Worm (Caenorhabditis elegans) whole organism, young adult: ENCODE results near the gene T10D4.1.

Experiments
- B0261.1 ChIP-seq: sonication (generic microtip); optimal IDR thresholded peaks from 2 replicates; lab custom pipeline; 2016; ENCODE audit warnings: mild to moderate bottlenecking, missing genetic modification characterization, moderate library complexity, missing compliant biosample characterization
- B0336.3 ChIP-seq: fragments of 200-800 bp; sonication (Bioruptor generic); IDR thresholded peaks from 2 replicates; pipeline ENCODE4 v1.3.6; 2022; ENCODE audit warnings: missing genetic modification characterization, missing compliant biosample characterization
- D2030.7 ChIP-seq: fragments of 200-800 bp; sonication (Bioruptor generic); IDR thresholded peaks from 2 replicates; pipeline ENCODE4 v1.3.6; 2022; ENCODE audit warnings: missing genetic modification reagents, missing genetic modification characterization, missing compliant biosample characterization
- F22D6.2 ChIP-seq: sonication (generic microtip); optimal IDR thresholded peaks from 2 replicates; lab custom pipeline; 2016; ENCODE audit warnings: mild to moderate bottlenecking, missing genetic modification characterization, missing compliant biosample characterization
- F23B12.7 ChIP-seq: sonication (generic microtip); optimal IDR thresholded peaks from 2 replicates; lab custom pipeline; 2017; ENCODE audit warnings: missing genetic modification characterization, mild to moderate bottlenecking, missing compliant biosample characterization, antibody characterized with exemption, moderate library complexity; ENCODE audit not compliant: insufficient read depth
- F37B4.10 ChIP-seq: fragments of 200-800 bp; sonication (Bioruptor generic); IDR thresholded peaks from 2 replicates; pipeline ENCODE4 v1.3.6; 2022; ENCODE audit warnings: missing genetic modification characterization, missing compliant biosample characterization
- F49E8.2 ChIP-seq: sonication (generic microtip); optimal IDR thresholded peaks from 3 replicates; lab custom pipeline; 2017; ENCODE audit warnings: missing genetic modification characterization, mild to moderate bottlenecking, missing compliant biosample characterization, antibody characterized with exemption, moderate library complexity; ENCODE audit not compliant: insufficient read depth
- F55B11.4 ChIP-seq: sonication (generic microtip); optimal IDR thresholded peaks from 2 replicates; lab custom pipeline; 2016; ENCODE audit warnings: missing compliant biosample characterization, missing genetic modification characterization, borderline replicate concordance; ENCODE audit not compliant: insufficient read depth
- F57A8.1 ChIP-seq: fragments of 200-800 bp; sonication (Bioruptor generic); optimal IDR thresholded peaks from 2 replicates; lab custom pipeline; 2018; ENCODE audit warnings: mild to moderate bottlenecking, missing genetic modification characterization, moderate library complexity, missing compliant biosample characterization
- F57C9.4 ChIP-seq: sonication (generic microtip); optimal IDR thresholded peaks from 2 replicates; lab custom pipeline; 2017; ENCODE audit warnings: mild to moderate bottlenecking, missing genetic modification characterization, missing compliant biosample characterization
- Y67H2A.10 ChIP-seq: fragments of 200-800 bp; sonication (Bioruptor generic); conservative IDR thresholded peaks from 2 replicates; pipeline ENCODE4 v1.3.6; 2022; ENCODE audit warnings: missing genetic modification reagents, missing genetic modification characterization, missing compliant biosample characterization
- Y79H2A.3 ChIP-seq: fragments of 200-800 bp; sonication (Bioruptor generic); conservative IDR thresholded peaks from 2 replicates; pipeline ENCODE4 v1.3.6; 2022; ENCODE audit warnings: missing genetic modification reagents, missing genetic modification characterization, missing compliant biosample characterization
- ZK185.1 ChIP-seq: sonication (generic microtip); optimal IDR thresholded peaks from 2 replicates; lab custom pipeline; 2016; ENCODE audit warnings: mild to moderate bottlenecking, missing genetic modification characterization, missing compliant biosample characterization; ENCODE audit not compliant: poor library complexity, severe bottlenecking
- ama-1 ChIP-seq, 3 experiments: fragments of 150-350 bp in 1 of 3; sonication (generic microtip) in 2 of 3; optimal IDR thresholded peaks; 2 replicates each; lab custom pipeline; 2014 to 2018; ENCODE audit warnings: missing biosample characterization in 2 of 3, missing genetic modification characterization in 2 of 3, missing genetic modification reagents in 2 of 3
- atf-7 ChIP-seq: sonication (generic microtip); optimal IDR thresholded peaks from 2 replicates; lab custom pipeline; 2017; ENCODE audit warnings: mild to moderate bottlenecking, missing genetic modification characterization, missing compliant biosample characterization
- attf-5 ChIP-seq: fragments of 200-800 bp; sonication (Bioruptor generic); optimal IDR thresholded peaks from 2 replicates; lab custom pipeline; 2018; ENCODE audit warnings: mild to moderate bottlenecking, missing genetic modification characterization, missing compliant biosample characterization
- ceh-100 ChIP-seq: fragments of 200-800 bp; sonication (Bioruptor generic); IDR thresholded peaks from 2 replicates; pipeline ENCODE4 v1.3.6; 2022; ENCODE audit warnings: missing genetic modification reagents, missing genetic modification characterization, missing compliant biosample characterization
- ceh-27 ChIP-seq: fragments of 200-800 bp; sonication (Bioruptor generic); optimal IDR thresholded peaks from 2 replicates; lab custom pipeline; 2018; ENCODE audit warnings: mild to moderate bottlenecking, missing genetic modification characterization, moderate library complexity, missing compliant biosample characterization
- efl-1 ChIP-seq: fragments of 150-350 bp; optimal IDR thresholded peaks from 2 replicates; lab custom pipeline; 2014; ENCODE audit warnings: missing biosample characterization, missing genetic modification reagents, missing genetic modification characterization
- egl-44 ChIP-seq: fragments of 200-800 bp; sonication (Bioruptor generic); IDR thresholded peaks from 2 replicates; pipeline ENCODE4 v1.3.6; 2022; ENCODE audit warnings: missing genetic modification reagents, missing genetic modification characterization, missing compliant biosample characterization
- ets-4 ChIP-seq: fragments of 200-800 bp; sonication (Bioruptor generic); optimal IDR thresholded peaks from 2 replicates; lab custom pipeline; 2018; ENCODE audit warnings: mild to moderate bottlenecking, missing genetic modification characterization, missing compliant biosample characterization
- gei-17 ChIP-seq: fragments of 200-800 bp; sonication (Bioruptor generic); optimal IDR thresholded peaks from 2 replicates; lab custom pipeline; 2018; ENCODE audit warnings: mild to moderate bottlenecking, missing genetic modification characterization, missing compliant biosample characterization
- him-1 ChIP-seq: sonication (generic microtip); optimal IDR thresholded peaks from 2 replicates; lab custom pipeline; 2016; ENCODE audit warnings: missing genotype, missing genetic modification reagents, missing genetic modification characterization, missing compliant biosample characterization
- hlh-12 ChIP-seq: sonication (generic microtip); optimal IDR thresholded peaks from 2 replicates; lab custom pipeline; 2016; ENCODE audit warnings: missing genetic modification characterization, missing compliant biosample characterization
- hlh-26 ChIP-seq: fragments of 200-800 bp; sonication (Bioruptor generic); conservative IDR thresholded peaks from 2 replicates; pipeline ENCODE4 v1.3.6; 2022; ENCODE audit warnings: missing genetic modification reagents, missing genetic modification characterization, missing compliant biosample characterization
- hmg-20 ChIP-seq: fragments of 200-800 bp; sonication (Bioruptor generic); IDR thresholded peaks from 2 replicates; pipeline ENCODE4 v1.3.6; 2022; ENCODE audit warnings: missing genetic modification reagents, missing genetic modification characterization, missing compliant biosample characterization
- lin-26 ChIP-seq: fragments of 200-800 bp; sonication (Bioruptor generic); IDR thresholded peaks from 2 replicates; pipeline ENCODE4 v1.3.6; 2022; ENCODE audit warnings: missing genetic modification reagents, missing genetic modification characterization, missing compliant biosample characterization
- lin-54 ChIP-seq: fragments of 200-800 bp; sonication (Bioruptor generic); optimal IDR thresholded peaks from 2 replicates; lab custom pipeline; 2018; ENCODE audit warnings: mild to moderate bottlenecking, missing genetic modification characterization, missing compliant biosample characterization
- madf-3 ChIP-seq: fragments of 200-800 bp; sonication (Bioruptor generic); IDR thresholded peaks from 2 replicates; pipeline ENCODE4 v1.3.6; 2022; ENCODE audit warnings: missing genetic modification reagents, missing genetic modification characterization, missing compliant biosample characterization
- madf-6 ChIP-seq: fragments of 200-800 bp; sonication (Bioruptor generic); IDR thresholded peaks from 2 replicates; pipeline ENCODE4 v1.3.6; 2022; ENCODE audit warnings: missing genetic modification reagents, missing genetic modification characterization, missing compliant biosample characterization
- mcd-1 ChIP-seq: fragments of 200-800 bp; sonication (Bioruptor generic); IDR thresholded peaks from 2 replicates; pipeline ENCODE4 v1.3.6; 2022; ENCODE audit warnings: missing genetic modification reagents, missing genetic modification characterization, missing compliant biosample characterization
- mel-28 ChIP-seq: sonication (generic microtip); optimal IDR thresholded peaks from 2 replicates; lab custom pipeline; 2016; ENCODE audit warnings: borderline replicate concordance, mild to moderate bottlenecking, missing genetic modification characterization, missing compliant biosample characterization
- mes-4 ChIP-seq: sonication (generic microtip); optimal IDR thresholded peaks from 2 replicates; lab custom pipeline; 2016; ENCODE audit warnings: missing genotype, missing genetic modification characterization, missing compliant biosample characterization
- nfya-1 ChIP-seq: sonication (generic microtip); optimal IDR thresholded peaks from 2 replicates; lab custom pipeline; 2017; ENCODE audit warnings: antibody characterized with exemption, missing compliant biosample characterization, missing genetic modification characterization, borderline replicate concordance; ENCODE audit not compliant: insufficient read depth
- nfya-2 ChIP-seq: fragments of 200-800 bp; sonication (Bioruptor generic); IDR thresholded peaks from 2 replicates; pipeline ENCODE4 v1.3.6; 2022; ENCODE audit warnings: missing genetic modification reagents, missing genetic modification characterization, missing compliant biosample characterization
- nhr-179 ChIP-seq: sonication (generic microtip); optimal IDR thresholded peaks from 2 replicates; lab custom pipeline; 2016; ENCODE audit warnings: mild to moderate bottlenecking, missing genetic modification characterization, missing compliant biosample characterization
- pbrm-1 ChIP-seq: fragments of 200-800 bp; sonication (Bioruptor generic); IDR thresholded peaks from 2 replicates; pipeline ENCODE4 v1.3.6; 2022; ENCODE audit warnings: missing genetic modification reagents, missing genetic modification characterization, missing compliant biosample characterization
- rpc-1 ChIP-seq, 2 experiments: fragments of 150-350 bp in 1 of 2; sonication (generic microtip) in 1 of 2; optimal IDR thresholded peaks; 2 replicates each; lab custom pipeline; 2014 to 2018; ENCODE audit warnings: missing biosample characterization in 1 of 2, missing genetic modification characterization in 1 of 2, missing genetic modification reagents in 1 of 2, missing genotype in 1 of 2
- snpc-1.3 ChIP-seq: sonication (generic microtip); optimal IDR thresholded peaks from 2 replicates; lab custom pipeline; 2017; ENCODE audit warnings: missing genetic modification characterization, mild to moderate bottlenecking, missing compliant biosample characterization, antibody characterized with exemption, moderate library complexity, missing genotype, missing genetic modification reagents; ENCODE audit not compliant: insufficient read depth
- zfh-2 ChIP-seq: fragments of 200-800 bp; sonication (Bioruptor generic); conservative IDR thresholded peaks from 2 replicates; pipeline ENCODE4 v1.3.6; 2022; ENCODE audit warnings: missing genetic modification reagents, missing genetic modification characterization, missing compliant biosample characterization
- ztf-26 ChIP-seq: sonication (generic microtip); optimal IDR thresholded peaks from 2 replicates; lab custom pipeline; 2017; ENCODE audit warnings: missing genetic modification characterization, missing compliant biosample characterization
- ztf-3 ChIP-seq: fragments of 200-800 bp; sonication (Bioruptor generic); optimal IDR thresholded peaks from 2 replicates; lab custom pipeline; 2018; ENCODE audit warnings: mild to moderate bottlenecking, missing genetic modification characterization, missing compliant biosample characterization
- ztf-6 ChIP-seq: fragments of 200-800 bp; sonication (Bioruptor generic); IDR thresholded peaks from 2 replicates; pipeline ENCODE4 v1.3.6; 2022; ENCODE audit warnings: missing genetic modification reagents, missing genetic modification characterization, missing compliant biosample characterization

T10D4.1 gene

ce11 chrII:3149521-3150190 lies at the start of gene T10D4.1, which contains the start of gene T10D4.11:
TSS of gene T10D4.1 (plus strand) at chrII:3150140.
TSS of gene T10D4.11 (minus strand) at chrII:3149621.
- no peak for TF ChIP-seq zfh-2 (GFP tag; lab: Robert Waterston, UW)
- TF ChIP-seq ztf-6 (GFP tag; lab: Robert Waterston, UW), result no peak
- TF ChIP-seq ztf-3, result no peak
- no peak for TF ChIP-seq B0336.3 (GFP tag; lab: Robert Waterston, UW)
- TF ChIP-seq ceh-27 (GFP tag; lab: Kevin White, UChicago), result no peak
- no peak for TF ChIP-seq him-1 (tag; lab: Kevin White, UChicago)
- TF ChIP-seq madf-6 (GFP tag; lab: Robert Waterston, UW), result no peak
- TF ChIP-seq gei-17 (GFP tag; lab: Kevin White, UChicago), result no peak
- no peak for TF ChIP-seq F57C9.4 (tag; lab: Kevin White, UChicago)
- TF ChIP-seq ets-4 (GFP tag; lab: Kevin White, UChicago), result no peak
- TF ChIP-seq nfya-2, result no peak
- TF ChIP-seq F55B11.4, result no peak
- no peak for TF ChIP-seq rpc-1 (optimal IDR thresholded peaks at IDR 0.05; lab: Kevin White, UChicago)
- TF ChIP-seq rpc-1 (tag; optimal IDR thresholded peaks at IDR 0.05; lab: Kevin White, UChicago), result no peak
- TF ChIP-seq F49E8.2 (tag; lab: Kevin White, UChicago), result no peak
- no peak for TF ChIP-seq hlh-12 (tag; lab: Kevin White, UChicago)
- no peak for TF ChIP-seq nhr-179

- TF ChIP-seq D2030.7 (GFP tag; lab: Robert Waterston, UW) (no peak), F37B4.10 (GFP tag; lab: Robert Waterston, UW) (no peak), hmg-20 (GFP tag; lab: Robert Waterston, UW) (no peak), ZK185.1 (no peak), rpc-1 (optimal IDR thresholded peaks at IDR 0.05; lab: Kevin White, UChicago) (no peak), rpc-1 (tag; optimal IDR thresholded peaks at IDR 0.05; lab: Kevin White, UChicago) (no peak), mel-28 (no peak), ztf-26 (tag; lab: Kevin White, UChicago) (no peak), snpc-1.3 (tag; lab: Kevin White, UChicago) (no peak), lin-26 (GFP tag; lab: Robert Waterston, UW) (no peak), nhr-179 (no peak), pbrm-1 (no peak), B0261.1 (tag; lab: Kevin White, UChicago) (no peak)
Observed at ce11 chrII:3100546-3100945, 49.4 kb upstream of the T10D4.1 start, which contains the start of gene srg-24. TSS of gene srg-24 (minus strand) at chrII:3100646.

ce11 chrII:3102018-3102417 lies 47.9 kb upstream of the T10D4.1 start, which contains the start of gene clec-121:
TSS of gene clec-121 (plus strand) at chrII:3102318.
- TF ChIP-seq madf-3 (GFP tag; lab: Robert Waterston, UW) (no peak), Y67H2A.10 (GFP tag; lab: Robert Waterston, UW) (no peak), Y79H2A.3 (GFP tag; lab: Robert Waterston, UW) (no peak), D2030.7 (GFP tag; lab: Robert Waterston, UW) (no peak), atf-7 (tag; lab: Kevin White, UChicago) (no peak), attf-5 (GFP tag; lab: Kevin White, UChicago) (no peak), mes-4 (no peak), mcd-1 (no peak)

- no peak for TF ChIP-seq ztf-3
- TF ChIP-seq ceh-100 (GFP tag; lab: Robert Waterston, UW), result no peak
- no peak for TF ChIP-seq ama-1 (optimal IDR thresholded peaks at IDR 0.05; lab: Kevin White, UChicago)
- no peak for TF ChIP-seq ama-1 (GFP tag; optimal IDR thresholded peaks at IDR 0.05; lab: Kevin White, UChicago)
- TF ChIP-seq hlh-26 (GFP tag; lab: Robert Waterston, UW), result no peak
- TF ChIP-seq nfya-1 (tag; lab: Kevin White, UChicago), result no peak
- no peak for TF ChIP-seq efl-1 (GFP tag; lab: Kevin White, UChicago)
- no peak for TF ChIP-seq egl-44
- TF ChIP-seq Y79H2A.3 (GFP tag; lab: Robert Waterston, UW), result no peak
- TF ChIP-seq F22D6.2 (tag; lab: Kevin White, UChicago), result no peak
- no peak for TF ChIP-seq F23B12.7
- no peak for TF ChIP-seq F57A8.1 (GFP tag; lab: Kevin White, UChicago)
- TF ChIP-seq lin-54 (GFP tag; lab: Kevin White, UChicago), result no peak
- TF ChIP-seq atf-7 (tag; lab: Kevin White, UChicago), result no peak
Observed at ce11 chrII:3105765-3106164, 44.2 kb upstream of the T10D4.1 start, which contains the start of gene clec-122. TSS of gene clec-122 (plus strand) at chrII:3106065.
